Worm (Caenorhabditis elegans) whole organism, L1 larva: ENCODE data around the gene F48F7.6.

Experiments used
- nhr-11 ChIP-seq: fragments of 150-350 bp; optimal IDR thresholded peaks from 2 replicates; lab custom pipeline; 2014; ENCODE audit warnings: missing biosample characterization, missing genetic modification characterization
- nhr-237 ChIP-seq: fragments of 150-350 bp; optimal IDR thresholded peaks from 2 replicates; lab custom pipeline; 2014; ENCODE audit warnings: missing biosample characterization, missing genetic modification characterization
- nhr-28 ChIP-seq: fragments of 150-350 bp; optimal IDR thresholded peaks from 2 replicates; lab custom pipeline; 2014; ENCODE audit warnings: missing biosample characterization, missing genetic modification characterization
- unc-130 ChIP-seq: fragments of 150-350 bp; optimal IDR thresholded peaks from 2 replicates; lab custom pipeline; 2017; ENCODE audit warnings: missing biosample characterization, missing genetic modification characterization, inconsistent platforms

ce11 chrX:14016698-14017097 is 39.1 kb downstream of the F48F7.6 start:
- TF ChIP-seq nhr-28 (tag; lab: Kevin White, UChicago) (no peak), nhr-11 (no peak), unc-130 (tag; lab: Kevin White, UChicago) (peak; percentile 45), nhr-237 (tag; lab: Kevin White, UChicago) (no peak)
